Fruit fly (Drosophila melanogaster) whole organism, embryonic: ENCODE data around the gene brn.

Experiments
- Atf-2 ChIP-seq: fragments of 200-800 bp; sonication (Bioruptor generic); optimal IDR thresholded peaks from 2 replicates; lab custom pipeline; 2016; ENCODE audit warnings: missing biosample characterization, missing genetic modification characterization
- BtbVII ChIP-seq: fragments of 200-800 bp; sonication (Bioruptor generic); optimal IDR thresholded peaks from 3 replicates; lab custom pipeline; 2017; ENCODE audit warnings: missing biosample characterization, mild to moderate bottlenecking, missing genetic modification characterization
- CG10147 ChIP-seq: fragments of 200-800 bp; sonication (Bioruptor generic); optimal IDR thresholded peaks from 2 replicates; lab custom pipeline; 2019; ENCODE audit warnings: missing biosample characterization, mild to moderate bottlenecking, missing genetic modification characterization, moderate library complexity
- CG12219 ChIP-seq: fragments of 200-800 bp; sonication (Bioruptor generic); optimal IDR thresholded peaks from 3 replicates; lab custom pipeline; 2018; ENCODE audit warnings: missing biosample characterization, mild to moderate bottlenecking, missing genetic modification characterization
- CG14050 ChIP-seq: fragments of 200-800 bp; sonication (Bioruptor generic); IDR thresholded peaks from 3 replicates; pipeline ENCODE4 v1.3.6; 2022; ENCODE audit warnings: missing biosample characterization, missing genetic modification characterization
- CG15073 ChIP-seq: fragments of 200-800 bp; sonication (Bioruptor generic); optimal IDR thresholded peaks from 2 replicates; lab custom pipeline; 2016; ENCODE audit warnings: missing biosample characterization, missing genetic modification characterization
- CG1603 ChIP-seq: fragments of 200-800 bp; sonication (Bioruptor generic); optimal IDR thresholded peaks from 2 replicates; lab custom pipeline; 2019; ENCODE audit warnings: missing biosample characterization, mild to moderate bottlenecking, missing genetic modification characterization, moderate library complexity
- CG17612 ChIP-seq: fragments of 200-800 bp; sonication (Bioruptor generic); IDR thresholded peaks from 2 replicates; pipeline ENCODE4 v1.3.6; 2022; ENCODE audit warnings: missing biosample characterization, missing genetic modification characterization
- CG18476 ChIP-seq: fragments of 200-800 bp; sonication (Bioruptor generic); optimal IDR thresholded peaks from 2 replicates; lab custom pipeline; 2016; ENCODE audit warnings: missing biosample characterization, mild to moderate bottlenecking, missing genetic modification characterization
- CG2875 ChIP-seq: fragments of 200-800 bp; sonication (Bioruptor generic); optimal IDR thresholded peaks from 2 replicates; lab custom pipeline; 2017; ENCODE audit warnings: missing biosample characterization, mild to moderate bottlenecking, missing genetic modification characterization, missing genetic modification reagents
- CG33557 ChIP-seq: fragments of 200-800 bp; sonication (Bioruptor generic); optimal IDR thresholded peaks from 2 replicates; lab custom pipeline; 2019; ENCODE audit warnings: missing biosample characterization, mild to moderate bottlenecking, missing genetic modification characterization, moderate library complexity
- CG5180 ChIP-seq: fragments of 200-800 bp; sonication (Bioruptor generic); optimal IDR thresholded peaks from 3 replicates; lab custom pipeline; 2017; ENCODE audit warnings: missing biosample characterization, missing genetic modification characterization, mild to moderate bottlenecking, moderate library complexity, missing genetic modification reagents
- CG8089 ChIP-seq: fragments of 200-800 bp; sonication (Bioruptor generic); optimal IDR thresholded peaks from 3 replicates; lab custom pipeline; 2016; ENCODE audit warnings: missing biosample characterization, missing genetic modification characterization
- CG8388 ChIP-seq: fragments of 200-800 bp; sonication (Bioruptor generic); optimal IDR thresholded peaks from 2 replicates; lab custom pipeline; 2019; ENCODE audit warnings: missing biosample characterization, mild to moderate bottlenecking, missing genetic modification characterization, moderate library complexity
- CG9437 ChIP-seq: fragments of 200-800 bp; sonication (Bioruptor generic); optimal IDR thresholded peaks from 2 replicates; lab custom pipeline; 2018; ENCODE audit warnings: missing biosample characterization, mild to moderate bottlenecking, missing genetic modification characterization
- Camta ChIP-seq: fragments of 200-800 bp; sonication (Bioruptor generic); optimal IDR thresholded peaks from 2 replicates; lab custom pipeline; 2016; ENCODE audit warnings: missing biosample characterization, missing genetic modification characterization
- CkIIα-i1 ChIP-seq: fragments of 200-800 bp; sonication (Bioruptor generic); IDR thresholded peaks from 2 replicates; pipeline ENCODE4 v1.3.6; 2022; ENCODE audit warnings: missing biosample characterization, missing genetic modification characterization
- CoRest ChIP-seq: fragments of 200-800 bp; sonication (Bioruptor generic); optimal IDR thresholded peaks from 3 replicates; lab custom pipeline; 2018; ENCODE audit warnings: missing biosample characterization, mild to moderate bottlenecking, missing genetic modification characterization, moderate library complexity
- Dp ChIP-seq: fragments of 200-800 bp; sonication (Bioruptor generic); optimal IDR thresholded peaks from 2 replicates; lab custom pipeline; 2018; ENCODE audit warnings: missing biosample characterization, mild to moderate bottlenecking, missing genetic modification characterization, moderate library complexity
- Ets97D ChIP-seq: fragments of 200-800 bp; sonication (Bioruptor generic); optimal IDR thresholded peaks from 3 replicates; lab custom pipeline; 2016; ENCODE audit warnings: missing biosample characterization, missing genetic modification characterization
- H2.0 ChIP-seq: fragments of 200-800 bp; sonication (Bioruptor generic); IDR thresholded peaks from 2 replicates; pipeline ENCODE4 v1.3.6; 2022; ENCODE audit warnings: missing biosample characterization, missing genetic modification characterization
- Hr51 ChIP-seq, 2 experiments: fragments of 200-800 bp; sonication (Bioruptor generic); optimal IDR thresholded peaks; 2 replicates in 1 of 2; 3 replicates in 1 of 2; lab custom pipeline; 2016 to 2018; ENCODE audit warnings: missing biosample characterization in 2 of 2, missing genetic modification characterization in 2 of 2, mild to moderate bottlenecking in 1 of 2, moderate library complexity in 1 of 2
- Kr ChIP-seq: fragments of 200-800 bp; sonication (Bioruptor generic); optimal IDR thresholded peaks from 2 replicates; lab custom pipeline; 2017; ENCODE audit warnings: missing biosample characterization, mild to moderate bottlenecking, missing genetic modification characterization
- Mes4 ChIP-seq: fragments of 200-800 bp; sonication (Bioruptor generic); optimal IDR thresholded peaks from 2 replicates; lab custom pipeline; 2016; ENCODE audit warnings: missing biosample characterization, missing genetic modification characterization
- NC2α ChIP-seq: fragments of 200-800 bp; sonication (Bioruptor generic); optimal IDR thresholded peaks from 2 replicates; lab custom pipeline; 2016; ENCODE audit warnings: missing biosample characterization, missing genetic modification characterization
- Neu2 ChIP-seq: fragments of 200-800 bp; sonication (Bioruptor generic); optimal IDR thresholded peaks from 3 replicates; lab custom pipeline; 2016; ENCODE audit warnings: missing biosample characterization, missing genetic modification characterization, borderline replicate concordance
- Nf-YC ChIP-seq: fragments of 200-800 bp; optimal IDR thresholded peaks from 3 replicates; lab custom pipeline; 2019; ENCODE audit warnings: missing biosample characterization, mild to moderate bottlenecking, missing genetic modification characterization, moderate library complexity
- Ravus ChIP-seq: fragments of 200-800 bp; sonication (Bioruptor generic); IDR thresholded peaks from 2 replicates; pipeline ENCODE4 v1.3.6; 2022; ENCODE audit warnings: missing biosample characterization, missing genetic modification characterization
- Sry-δ ChIP-seq: fragments of 200-800 bp; sonication (Bioruptor generic); optimal IDR thresholded peaks from 2 replicates; lab custom pipeline; 2016; ENCODE audit warnings: missing biosample characterization, missing genetic modification characterization
- br ChIP-seq: fragments of >200 bp; optimal IDR thresholded peaks from 2 replicates; lab custom pipeline; 2017
- crp ChIP-seq, 2 experiments: fragments of 200-800 bp; sonication (Bioruptor generic); optimal IDR thresholded peaks; 2 replicates in 1 of 2; 3 replicates in 1 of 2; lab custom pipeline; 2017; ENCODE audit warnings: missing biosample characterization in 2 of 2, missing genetic modification characterization in 2 of 2, mild to moderate bottlenecking in 1 of 2, moderate library complexity in 1 of 2
- emc ChIP-seq: fragments of 200-800 bp; sonication (Bioruptor generic); optimal IDR thresholded peaks from 2 replicates; lab custom pipeline; 2016; ENCODE audit warnings: missing biosample characterization, missing genetic modification characterization
- fd64A ChIP-seq: fragments of 200-800 bp; sonication (Bioruptor generic); optimal IDR thresholded peaks from 3 replicates; lab custom pipeline; 2018; ENCODE audit warnings: missing biosample characterization, mild to moderate bottlenecking, missing genetic modification characterization
- gsb ChIP-seq: fragments of 200-800 bp; sonication (Bioruptor generic); IDR thresholded peaks from 2 replicates; pipeline ENCODE4 v1.3.6; 2022; ENCODE audit warnings: missing biosample characterization, missing genetic modification characterization
- gt ChIP-seq: fragments of 200-800 bp; sonication (Bioruptor generic); IDR thresholded peaks from 2 replicates; pipeline ENCODE4 v1.3.6; 2022; ENCODE audit warnings: missing biosample characterization, missing genetic modification characterization
- maf-S ChIP-seq: fragments of 200-800 bp; sonication (Bioruptor generic); optimal IDR thresholded peaks from 2 replicates; lab custom pipeline; 2016; ENCODE audit warnings: missing biosample characterization, missing genetic modification characterization
- nerfin-2 ChIP-seq: fragments of 200-800 bp; sonication (Bioruptor generic); IDR thresholded peaks from 2 replicates; pipeline ENCODE4 v1.3.6; 2022; ENCODE audit warnings: missing biosample characterization, missing genetic modification characterization; ENCODE audit not compliant: partially characterized antibody
- nom ChIP-seq: fragments of 200-800 bp; sonication (Bioruptor generic); optimal IDR thresholded peaks from 2 replicates; lab custom pipeline; 2017; ENCODE audit warnings: missing biosample characterization, missing genetic modification characterization, mild to moderate bottlenecking, moderate library complexity, missing genetic modification reagents
- odd ChIP-seq: fragments of 200-800 bp; sonication (Bioruptor generic); optimal IDR thresholded peaks from 2 replicates; lab custom pipeline; 2017; ENCODE audit warnings: missing biosample characterization, mild to moderate bottlenecking, missing genetic modification characterization
- org-1 ChIP-seq: fragments of 200-800 bp; sonication (Bioruptor generic); optimal IDR thresholded peaks from 2 replicates; lab custom pipeline; 2017; ENCODE audit warnings: missing biosample characterization, missing genetic modification characterization
- pita ChIP-seq: fragments of 200-800 bp; sonication (Bioruptor generic); optimal IDR thresholded peaks from 2 replicates; lab custom pipeline; 2017; ENCODE audit warnings: missing biosample characterization, mild to moderate bottlenecking, missing genetic modification characterization
- prd ChIP-seq, 3 experiments: fragments of >200 bp in 2 of 3; fragments of 200-800 bp in 1 of 3; sonication (Bioruptor generic) in 1 of 3; optimal IDR thresholded peaks in 2 of 3; IDR thresholded peaks in 1 of 3; 2 replicates in 2 of 3; 3 replicates in 1 of 3; pipeline versions ENCODE4 v1.3.6 to Lab custom; 2017 to 2022; ENCODE audit warnings: missing biosample characterization in 1 of 3, missing genetic modification characterization in 1 of 3
- pros ChIP-seq: fragments of 200-800 bp; sonication (Bioruptor generic); optimal IDR thresholded peaks from 3 replicates; lab custom pipeline; 2019; ENCODE audit warnings: missing biosample characterization, mild to moderate bottlenecking, missing genetic modification characterization, moderate library complexity
- salm ChIP-seq: fragments of 200-800 bp; sonication (Bioruptor generic); optimal IDR thresholded peaks from 2 replicates; lab custom pipeline; 2018; ENCODE audit warnings: missing biosample characterization, mild to moderate bottlenecking, missing genetic modification characterization
- slou ChIP-seq: fragments of 200-800 bp; sonication (Bioruptor generic); optimal IDR thresholded peaks from 3 replicates; lab custom pipeline; 2016; ENCODE audit warnings: missing biosample characterization, missing genetic modification characterization
- ssp ChIP-seq: fragments of 200-800 bp; sonication (Bioruptor generic); IDR thresholded peaks from 2 replicates; pipeline ENCODE4 v1.3.6; 2022; ENCODE audit warnings: missing biosample characterization, missing genetic modification characterization
- toy ChIP-seq: fragments of 200-800 bp; sonication (Bioruptor generic); IDR thresholded peaks from 2 replicates; pipeline ENCODE4 v1.3.6; 2022; ENCODE audit warnings: missing biosample characterization, missing genetic modification characterization
- wek ChIP-seq: fragments of 200-800 bp; sonication (Bioruptor generic); optimal IDR thresholded peaks from 3 replicates; lab custom pipeline; 2018; ENCODE audit warnings: missing biosample characterization, mild to moderate bottlenecking, missing genetic modification characterization, moderate library complexity
- zen ChIP-seq: fragments of 200-800 bp; sonication (Bioruptor generic); optimal IDR thresholded peaks from 3 replicates; lab custom pipeline; 2018; ENCODE audit warnings: missing biosample characterization, mild to moderate bottlenecking, missing genetic modification characterization, moderate library complexity
- zf30C ChIP-seq: fragments of 200-800 bp; sonication (Bioruptor generic); optimal IDR thresholded peaks from 3 replicates; lab custom pipeline; 2018; ENCODE audit warnings: missing biosample characterization, mild to moderate bottlenecking, missing genetic modification characterization
- zfh2 ChIP-seq: fragments of 200-800 bp; sonication (Bioruptor generic); optimal IDR thresholded peaks from 2 replicates; lab custom pipeline; 2016; ENCODE audit warnings: missing biosample characterization, missing genetic modification characterization

The brn gene

dm6 chrX:4106756-4107155, 2.6 kb downstream of the brn start (continued):
- TF ChIP-seq H2.0 (GFP tag; lab: Robert Waterston, UW) (no peak), Hr51 (GFP tag; optimal IDR thresholded peaks at IDR 0.05; lab: Kevin White, UChicago) (peak in 1 of 2 experiments; percentile 19), CkIIα-i1 (no peak), salm (no peak), gsb (no peak), zf30C (GFP tag; lab: Kevin White, UChicago) (no peak), CG1603 (peak; percentile 51), CG2875 (GFP tag; lab: Kevin White, UChicago) (no peak), CG17612 (GFP tag; lab: Robert Waterston, UW) (no peak), nerfin-2 (GFP tag; lab: Robert Waterston, UW) (no peak), emc (GFP tag; lab: Kevin White, UChicago) (no peak), zen (tag; lab: Kevin White, UChicago) (peak; percentile 7), prd (optimal IDR thresholded peaks at IDR 0.05; lab: Kevin White, UChicago) (no peak), prd (GFP tag; IDR thresholded peaks at IDR 0.05; lab: Robert Waterston, UW) (peak; percentile 33; the same call in 1 of the 3 replicates), CG15073 (GFP tag; lab: Kevin White, UChicago) (no peak), BtbVII (GFP tag; lab: Kevin White, UChicago) (no peak), zfh2 (GFP tag; lab: Kevin White, UChicago) (no peak), CG8089 (GFP tag; lab: Kevin White, UChicago) (no peak), NC2α (GFP tag; lab: Kevin White, UChicago) (no peak), slou (no peak), wek (no peak), Atf-2 (no peak), CG14050 (no peak), crp (GFP tag; optimal IDR thresholded peaks at IDR 0.05; lab: Kevin White, UChicago) (no peak), CG10147 (GFP tag; lab: Kevin White, UChicago) (no peak), toy (GFP tag; lab: Robert Waterston, UW) (no peak), fd64A (no peak), CG12219 (GFP tag; lab: Kevin White, UChicago) (no peak), Ets97D (no peak), maf-S (GFP tag; lab: Kevin White, UChicago) (no peak), gt (no peak), Sry-δ (GFP tag; lab: Kevin White, UChicago) (no peak), ssp (GFP tag; lab: Robert Waterston, UW) (no peak), CG8388 (GFP tag; lab: Kevin White, UChicago) (peak; percentile 26), pros (GFP tag; lab: Kevin White, UChicago) (no peak), Mes4 (GFP tag; lab: Kevin White, UChicago) (peak; percentile 13), org-1 (GFP tag; lab: Kevin White, UChicago) (peak; percentile 50), CG18476 (GFP tag; lab: Kevin White, UChicago) (no peak), Ravus (no peak), Dp (no peak), nom (GFP tag; lab: Kevin White, UChicago) (peak; percentile 37), CG33557 (peak; percentile 51), CoRest (tag; lab: Kevin White, UChicago) (peak; percentile 29), br (lab: Kevin White, UChicago) (no peak), Camta (GFP tag; lab: Kevin White, UChicago) (no peak), pita (no peak), CG5180 (no peak), Neu2 (GFP tag; lab: Kevin White, UChicago) (no peak), Nf-YC (tag; lab: Kevin White, UChicago) (no peak), Kr (no peak), odd (no peak), CG9437 (peak; percentile 6)
